Fruit fly (Drosophila melanogaster) whole organism, embryonic: Measurements from ENCODE around the gene CG34450.

Experiments used
- Atf6 ChIP-seq: fragments of 200-800 bp; sonication (Bioruptor generic); IDR thresholded peaks from 2 replicates; pipeline ENCODE4 v1.3.6; 2022; ENCODE audit warnings: missing biosample characterization, missing genetic modification characterization
- CG10209 ChIP-seq: fragments of 200-800 bp; sonication (Bioruptor generic); optimal IDR thresholded peaks from 3 replicates; lab custom pipeline; 2017; ENCODE audit warnings: missing biosample characterization, mild to moderate bottlenecking, missing genetic modification characterization, missing genetic modification reagents
- CG10959 ChIP-seq: fragments of 200-800 bp; sonication (Bioruptor generic); IDR thresholded peaks from 2 replicates; pipeline ENCODE4 v1.3.6; 2022; ENCODE audit warnings: missing biosample characterization, missing genetic modification characterization
- CG11696 ChIP-seq: fragments of 200-800 bp; sonication (Bioruptor generic); IDR thresholded peaks from 2 replicates; pipeline ENCODE4 v1.3.6; 2022; ENCODE audit warnings: missing biosample characterization, missing genetic modification characterization
- CG12942 ChIP-seq: fragments of 200-800 bp; sonication (Bioruptor generic); optimal IDR thresholded peaks from 3 replicates; lab custom pipeline; 2016; ENCODE audit warnings: missing biosample characterization, missing genetic modification characterization
- CG17568 ChIP-seq: fragments of 200-800 bp; sonication (Bioruptor generic); optimal IDR thresholded peaks from 2 replicates; lab custom pipeline; 2018; ENCODE audit warnings: missing biosample characterization, mild to moderate bottlenecking, missing genetic modification characterization, moderate library complexity
- CG18262 ChIP-seq: fragments of 200-800 bp; optimal IDR thresholded peaks from 3 replicates; lab custom pipeline; 2019; ENCODE audit warnings: missing biosample characterization, mild to moderate bottlenecking, missing genetic modification characterization, moderate library complexity
- CG2712 ChIP-seq: fragments of 200-800 bp; optimal IDR thresholded peaks from 3 replicates; lab custom pipeline; 2019; ENCODE audit warnings: missing biosample characterization, mild to moderate bottlenecking, missing genetic modification characterization, moderate library complexity
- CG30431 ChIP-seq: fragments of 200-800 bp; sonication (Bioruptor generic); optimal IDR thresholded peaks from 2 replicates; lab custom pipeline; 2017; ENCODE audit warnings: missing biosample characterization, missing genetic modification characterization
- CG32767 ChIP-seq: fragments of 200-800 bp; sonication (Bioruptor generic); IDR thresholded peaks from 2 replicates; pipeline ENCODE4 v1.3.6; 2022; ENCODE audit warnings: missing biosample characterization, missing genetic modification characterization
- CG3995 ChIP-seq: fragments of 200-800 bp; sonication (Bioruptor generic); optimal IDR thresholded peaks from 3 replicates; lab custom pipeline; 2016; ENCODE audit warnings: missing biosample characterization, missing genetic modification characterization
- CG4424 ChIP-seq: fragments of 200-800 bp; sonication (Bioruptor generic); optimal IDR thresholded peaks from 3 replicates; lab custom pipeline; 2016; ENCODE audit warnings: missing biosample characterization, missing genetic modification characterization
- CG9215 ChIP-seq: fragments of 200-800 bp; sonication (Bioruptor generic); IDR thresholded peaks from 2 replicates; pipeline ENCODE4 v1.3.6; 2022; ENCODE audit warnings: missing biosample characterization, missing genetic modification characterization
- CG9437 ChIP-seq: fragments of 200-800 bp; sonication (Bioruptor generic); optimal IDR thresholded peaks from 2 replicates; lab custom pipeline; 2018; ENCODE audit warnings: missing biosample characterization, mild to moderate bottlenecking, missing genetic modification characterization
- D ChIP-seq, 2 experiments: fragments of 200-800 bp in 1 of 2; fragments of >200 bp in 1 of 2; sonication (Bioruptor generic) in 1 of 2; optimal IDR thresholded peaks; 2 replicates in 1 of 2; 3 replicates in 1 of 2; lab custom pipeline; 2017; ENCODE audit warnings: mild to moderate bottlenecking in 1 of 2, missing biosample characterization in 1 of 2, missing genetic modification characterization in 1 of 2, missing genetic modification reagents in 1 of 2
- D19A ChIP-seq: fragments of 200-800 bp; optimal IDR thresholded peaks from 3 replicates; lab custom pipeline; 2019; ENCODE audit warnings: missing biosample characterization, mild to moderate bottlenecking, missing genetic modification characterization, moderate library complexity
- Dbx ChIP-seq: fragments of 200-800 bp; sonication (Bioruptor generic); IDR thresholded peaks from 3 replicates; pipeline ENCODE4 v1.3.6; 2022; ENCODE audit warnings: missing biosample characterization, missing genetic modification characterization
- Dek ChIP-seq: fragments of 200-800 bp; sonication (Bioruptor generic); optimal IDR thresholded peaks from 3 replicates; lab custom pipeline; 2019; ENCODE audit warnings: missing biosample characterization, mild to moderate bottlenecking, missing genetic modification characterization, moderate library complexity
- Dll ChIP-seq: fragments of 200-800 bp; sonication (Bioruptor generic); IDR thresholded peaks from 4 replicates; pipeline ENCODE4 v1.3.6; 2022; ENCODE audit warnings: missing biosample characterization, missing genetic modification characterization; ENCODE audit not compliant: partially characterized antibody
- Dp ChIP-seq: fragments of 200-800 bp; sonication (Bioruptor generic); optimal IDR thresholded peaks from 2 replicates; lab custom pipeline; 2018; ENCODE audit warnings: missing biosample characterization, mild to moderate bottlenecking, missing genetic modification characterization, moderate library complexity
- Dref ChIP-seq: fragments of 200-800 bp; sonication (Bioruptor generic); IDR thresholded peaks from 2 replicates; pipeline ENCODE4 v1.3.6; 2022; ENCODE audit warnings: missing biosample characterization, missing genetic modification characterization
- HLH4C ChIP-seq: fragments of 200-800 bp; sonication (Bioruptor generic); IDR thresholded peaks from 3 replicates; pipeline ENCODE4 v1.3.6; 2022; ENCODE audit warnings: missing biosample characterization, missing genetic modification characterization; ENCODE audit not compliant: partially characterized antibody
- HLHmδ ChIP-seq: fragments of 200-800 bp; sonication (Bioruptor generic); optimal IDR thresholded peaks from 2 replicates; lab custom pipeline; 2018; ENCODE audit warnings: missing biosample characterization, mild to moderate bottlenecking, missing genetic modification characterization, moderate library complexity
- Hand ChIP-seq: fragments of 200-800 bp; sonication (Bioruptor generic); optimal IDR thresholded peaks from 2 replicates; lab custom pipeline; 2017; ENCODE audit warnings: mild to moderate bottlenecking, missing biosample characterization, missing genetic modification reagents, missing genetic modification characterization
- MBD-R2 ChIP-seq: fragments of 200-800 bp; sonication (Bioruptor generic); IDR thresholded peaks from 2 replicates; pipeline ENCODE4 v1.3.6; 2022; ENCODE audit warnings: missing biosample characterization, missing genetic modification characterization
- Mad ChIP-seq: fragments of 200-800 bp; sonication (Bioruptor generic); optimal IDR thresholded peaks from 2 replicates; lab custom pipeline; 2016; ENCODE audit warnings: missing biosample characterization, missing genetic modification characterization
- Oli ChIP-seq: fragments of 200-800 bp; sonication (Bioruptor generic); optimal IDR thresholded peaks from 2 replicates; lab custom pipeline; 2018; ENCODE audit warnings: missing biosample characterization, mild to moderate bottlenecking, missing genetic modification characterization, moderate library complexity
- Ravus ChIP-seq: fragments of 200-800 bp; sonication (Bioruptor generic); IDR thresholded peaks from 2 replicates; pipeline ENCODE4 v1.3.6; 2022; ENCODE audit warnings: missing biosample characterization, missing genetic modification characterization
- Side ChIP-seq: fragments of 200-800 bp; sonication (Bioruptor generic); optimal IDR thresholded peaks from 2 replicates; lab custom pipeline; 2016; ENCODE audit warnings: missing biosample characterization, missing genetic modification characterization
- br ChIP-seq: fragments of >200 bp; optimal IDR thresholded peaks from 2 replicates; lab custom pipeline; 2017
- cad ChIP-seq: fragments of >200 bp; optimal IDR thresholded peaks from 2 replicates; lab custom pipeline; 2017; ENCODE audit warnings: missing biosample characterization, missing genetic modification characterization
- cato ChIP-seq: fragments of 200-800 bp; sonication (Bioruptor generic); optimal IDR thresholded peaks from 2 replicates; lab custom pipeline; 2016; ENCODE audit warnings: missing biosample characterization, missing genetic modification characterization, borderline replicate concordance
- chm ChIP-seq: fragments of 200-800 bp; sonication (Bioruptor generic); IDR thresholded peaks from 2 replicates; pipeline ENCODE4 v1.3.6; 2022; ENCODE audit warnings: missing biosample characterization, missing genetic modification characterization
- ci ChIP-seq: fragments of 200-800 bp; sonication (Bioruptor generic); IDR thresholded peaks from 3 replicates; pipeline ENCODE4 v1.3.6; 2022; ENCODE audit warnings: missing biosample characterization, missing genetic modification characterization
- cwo ChIP-seq: fragments of 200-800 bp; sonication (Bioruptor generic); optimal IDR thresholded peaks from 3 replicates; lab custom pipeline; 2017; ENCODE audit warnings: missing biosample characterization, missing genetic modification characterization, mild to moderate bottlenecking, moderate library complexity, missing genetic modification reagents
- dimm ChIP-seq: fragments of 200-800 bp; sonication (Bioruptor generic); IDR thresholded peaks from 2 replicates; pipeline ENCODE4 v1.3.6; 2022; ENCODE audit warnings: missing biosample characterization, missing genetic modification characterization
- en ChIP-seq: fragments of 200-800 bp; sonication (Bioruptor generic); optimal IDR thresholded peaks from 2 replicates; lab custom pipeline; 2016; ENCODE audit warnings: missing biosample characterization, missing genetic modification characterization
- fd64A ChIP-seq: fragments of 200-800 bp; sonication (Bioruptor generic); optimal IDR thresholded peaks from 3 replicates; lab custom pipeline; 2018; ENCODE audit warnings: missing biosample characterization, mild to moderate bottlenecking, missing genetic modification characterization
- ind ChIP-seq: fragments of 200-800 bp; sonication (Bioruptor generic); optimal IDR thresholded peaks from 3 replicates; lab custom pipeline; 2016; ENCODE audit warnings: missing biosample characterization, missing genetic modification characterization
- knrl ChIP-seq: fragments of 200-800 bp; sonication (Bioruptor generic); IDR thresholded peaks from 3 replicates; pipeline ENCODE4 v1.3.6; 2022; ENCODE audit warnings: missing biosample characterization, missing genetic modification characterization; ENCODE audit not compliant: partially characterized antibody
- lbe ChIP-seq: fragments of 200-800 bp; sonication (Bioruptor generic); optimal IDR thresholded peaks from 2 replicates; lab custom pipeline; 2016; ENCODE audit warnings: missing biosample characterization, mild to moderate bottlenecking, missing genetic modification characterization
- maf-S ChIP-seq: fragments of 200-800 bp; sonication (Bioruptor generic); optimal IDR thresholded peaks from 2 replicates; lab custom pipeline; 2016; ENCODE audit warnings: missing biosample characterization, missing genetic modification characterization
- mld ChIP-seq: fragments of 200-800 bp; sonication (Bioruptor generic); IDR thresholded peaks from 3 replicates; pipeline ENCODE4 v1.3.6; 2022; ENCODE audit warnings: missing biosample characterization, missing genetic modification characterization; ENCODE audit not compliant: partially characterized antibody
- pros ChIP-seq: fragments of 200-800 bp; sonication (Bioruptor generic); optimal IDR thresholded peaks from 3 replicates; lab custom pipeline; 2019; ENCODE audit warnings: missing biosample characterization, mild to moderate bottlenecking, missing genetic modification characterization, moderate library complexity
- repo ChIP-seq: fragments of 200-800 bp; sonication (Bioruptor generic); optimal IDR thresholded peaks from 2 replicates; lab custom pipeline; 2016; ENCODE audit warnings: missing biosample characterization, missing genetic modification characterization
- scrt ChIP-seq: fragments of 200-800 bp; sonication (Bioruptor generic); optimal IDR thresholded peaks from 2 replicates; lab custom pipeline; 2018; ENCODE audit warnings: missing biosample characterization, mild to moderate bottlenecking, missing genetic modification characterization, moderate library complexity
- sens ChIP-seq: fragments of 200-800 bp; sonication (Bioruptor generic); peaks from one replicate; lab custom pipeline; 2016; ENCODE audit warnings: missing biosample characterization, missing genetic modification characterization
- seq ChIP-seq: fragments of 200-800 bp; sonication (Bioruptor generic); IDR thresholded peaks from 2 replicates; pipeline ENCODE4 v1.3.6; 2022; ENCODE audit warnings: missing biosample characterization, missing genetic modification characterization
- tup ChIP-seq: fragments of 200-800 bp; sonication (Bioruptor generic); optimal IDR thresholded peaks from 2 replicates; lab custom pipeline; 2016; ENCODE audit warnings: missing biosample characterization, mild to moderate bottlenecking, missing genetic modification characterization, moderate library complexity
- vfl ChIP-seq: fragments of 200-800 bp; sonication (Bioruptor generic); optimal IDR thresholded peaks from 2 replicates; lab custom pipeline; 2016; ENCODE audit warnings: missing biosample characterization, missing genetic modification characterization

Gene CG34450

dm6 chrX:9344482-9345106 is 14.3 kb upstream of the CG34450 start (continued):
- TF ChIP-seq CG30431 (GFP tag; lab: Kevin White, UChicago) (no peak), cwo (GFP tag; lab: Kevin White, UChicago) (peak; percentile 74), Dek (tag; lab: Kevin White, UChicago) (peak; percentile 43), tup (GFP tag; lab: Kevin White, UChicago) (no peak), Atf6 (GFP tag; lab: Robert Waterston, UW) (no peak), CG11696 (GFP tag; lab: Robert Waterston, UW) (peak; percentile 69; the same call in 1 of the 2 replicates), HLHmδ (no peak), Dp (GFP tag; lab: Kevin White, UChicago) (no peak), D (optimal IDR thresholded peaks at IDR 0.05; lab: Kevin White, UChicago) (no peak), D (GFP tag; optimal IDR thresholded peaks at IDR 0.05; lab: Kevin White, UChicago) (peak; percentile 10), CG17568 (GFP tag; lab: Kevin White, UChicago) (peak; percentile 23), seq (GFP tag; lab: Robert Waterston, UW) (no peak), en (GFP tag; lab: Kevin White, UChicago) (peak; percentile 4), Hand (GFP tag; lab: Kevin White, UChicago) (peak; percentile 60), CG3995 (peak; percentile 14), mld (GFP tag; lab: Robert Waterston, UW) (no peak), Dbx (GFP tag; lab: Robert Waterston, UW) (0 out of 3 replicates have a peak, but pooled peaks have one; percentile 46), Dll (GFP tag; lab: Robert Waterston, UW) (no peak), dimm (GFP tag; lab: Robert Waterston, UW) (no peak), repo (no peak), scrt (peak; percentile 56), fd64A (no peak), CG12942 (GFP tag; lab: Kevin White, UChicago) (peak; percentile 15), ci (GFP tag; lab: Robert Waterston, UW) (no peak), ind (GFP tag; lab: Kevin White, UChicago) (peak; percentile 54), CG9215 (GFP tag; lab: Robert Waterston, UW) (peak; percentile 51), Dref (GFP tag; lab: Robert Waterston, UW) (no peak), maf-S (no peak), CG32767 (GFP tag; lab: Robert Waterston, UW) (0 out of 2 replicates have a peak, but pooled peaks have one; percentile 35), sens (peak; percentile 78), cad (GFP tag; lab: Kevin White, UChicago) (no peak), Oli (peak; percentile 59), Side (GFP tag; lab: Kevin White, UChicago) (peak; percentile 34), br (no peak), MBD-R2 (GFP tag; lab: Robert Waterston, UW) (peak; percentile 35; the same call in 1 of the 2 replicates), vfl (no peak), cato (GFP tag; lab: Kevin White, UChicago) (no peak), chm (no peak), CG9437 (peak; percentile 35), knrl (GFP tag; lab: Robert Waterston, UW) (no peak), CG4424 (GFP tag; lab: Kevin White, UChicago) (peak; percentile 32), CG2712 (tag; lab: Kevin White, UChicago) (peak; percentile 35), CG18262 (tag; lab: Kevin White, UChicago) (peak; percentile 46), CG10959 (GFP tag; lab: Robert Waterston, UW) (no peak), CG10209 (GFP tag; lab: Kevin White, UChicago) (peak; percentile 58), D19A (tag; lab: Kevin White, UChicago) (peak; percentile 9), Ravus (GFP tag; lab: Robert Waterston, UW) (no peak), lbe (GFP tag; lab: Kevin White, UChicago) (no peak), HLH4C (GFP tag; lab: Robert Waterston, UW) (no peak), Mad (GFP tag; lab: Kevin White, UChicago) (no peak), pros (GFP tag; lab: Kevin White, UChicago) (no peak)
